Fruit fly (Drosophila melanogaster): ENCODE data around the gene CG13690.

The CG13690 gene

dm6 chr2L:378815-379440 lies 40.5 kb downstream of the CG13690 start:
- no peak for TF ChIP-seq N (GFP tag; optimal IDR thresholded peaks at IDR 0.05)
- no peak for TF ChIP-seq jim (GFP tag; optimal IDR thresholded peaks at IDR 0.05)
- no peak for TF ChIP-seq woc (GFP tag; optimal IDR thresholded peaks at IDR 0.05)
- no peak for TF ChIP-seq Dfd (GFP tag; optimal IDR thresholded peaks at IDR 0.05)
- TF ChIP-seq CG32264 (GFP tag; optimal IDR thresholded peaks at IDR 0.05), result no peak
- TF ChIP-seq Vsx2 (GFP tag; optimal IDR thresholded peaks at IDR 0.05; ENCODE audit: partially characterized antibody), result no peak
- no peak for TF ChIP-seq br (GFP tag; optimal IDR thresholded peaks at IDR 0.05)
- no peak for TF ChIP-seq rgr (GFP tag; optimal IDR thresholded peaks at IDR 0.05)
- TF ChIP-seq Hnf4 (GFP tag; optimal IDR thresholded peaks at IDR 0.05), result no peak
- no peak for TF ChIP-seq Mio (GFP tag; optimal IDR thresholded peaks at IDR 0.05)
- no peak for TF ChIP-seq sv (GFP tag; optimal IDR thresholded peaks at IDR 0.05)
- no peak for TF ChIP-seq tai (GFP tag; optimal IDR thresholded peaks at IDR 0.05)
- no peak for TF ChIP-seq sage (GFP tag; optimal IDR thresholded peaks at IDR 0.05)
- no peak for TF ChIP-seq GATAd (GFP tag; optimal IDR thresholded peaks at IDR 0.05)
- no peak for TF ChIP-seq fru (GFP tag; optimal IDR thresholded peaks at IDR 0.05)
- TF ChIP-seq lola (GFP tag; optimal IDR thresholded peaks at IDR 0.05), result no peak
- no peak for TF ChIP-seq brk (GFP tag; optimal IDR thresholded peaks at IDR 0.05)
- no peak for TF ChIP-seq ey (GFP tag; optimal IDR thresholded peaks at IDR 0.05)
- TF ChIP-seq Myc (optimal IDR thresholded peaks at IDR 0.05), result no peak

dm6 chr2L:377780-378222 lies 41.7 kb downstream of the CG13690 start, which contains the start of gene al:
TSS of gene al (plus strand) at chr2L:378112.
- TF ChIP-seq psq (GFP tag; optimal IDR thresholded peaks at IDR 0.05) (peak; percentile 12), tai (GFP tag; optimal IDR thresholded peaks at IDR 0.05) (no peak), dl (GFP tag; optimal IDR thresholded peaks at IDR 0.05; ENCODE audit: insufficient read depth in 1 of 2, partially characterized antibody in 2 of 2) (peak; percentile 47 to 60), h (GFP tag; optimal IDR thresholded peaks at IDR 0.05) (peak; percentile 8), Dif (GFP tag; optimal IDR thresholded peaks at IDR 0.05; ENCODE audit: partially characterized antibody) (peak; percentile 76), Vsx2 (GFP tag; optimal IDR thresholded peaks at IDR 0.05; ENCODE audit: partially characterized antibody) (peak; percentile 68)

dm6 chr2L:371747-372146 lies 47.7 kb downstream of the CG13690 start:
- TF ChIP-seq CG32264 (GFP tag; optimal IDR thresholded peaks at IDR 0.05) (no peak), Sp1 (GFP tag; optimal IDR thresholded peaks at IDR 0.05) (no peak), dl (GFP tag; optimal IDR thresholded peaks at IDR 0.05; ENCODE audit: insufficient read depth in 1 of 2, partially characterized antibody in 2 of 2) (no peak), CG9705 (GFP tag; optimal IDR thresholded peaks at IDR 0.05) (no peak)

- TF ChIP-seq Sp1 (GFP tag; optimal IDR thresholded peaks at IDR 0.05) (no peak), Rel (GFP tag; optimal IDR thresholded peaks at IDR 0.05) (no peak), Rel (tag; optimal IDR thresholded peaks at IDR 0.05) (no peak), pan (optimal IDR thresholded peaks at IDR 0.05) (no peak), jim (GFP tag; optimal IDR thresholded peaks at IDR 0.05) (no peak), OdsH (GFP tag; optimal IDR thresholded peaks at IDR 0.05) (no peak), usp (GFP tag; optimal IDR thresholded peaks at IDR 0.05) (no peak), dmrt93B (GFP tag; optimal IDR thresholded peaks at IDR 0.05) (no peak), ey (GFP tag; optimal IDR thresholded peaks at IDR 0.05) (no peak), h (GFP tag; optimal IDR thresholded peaks at IDR 0.05) (no peak), dl (GFP tag; optimal IDR thresholded peaks at IDR 0.05; ENCODE audit: insufficient read depth in 1 of 2, partially characterized antibody in 2 of 2) (no peak), CrebA (GFP tag; optimal IDR thresholded peaks at IDR 0.05; ENCODE audit: borderline replicate concordance) (no peak), sv (GFP tag; optimal IDR thresholded peaks at IDR 0.05) (no peak)
Observed at dm6 chr2L:369811-370210, 49.6 kb downstream of the CG13690 start.
